Fruit fly (Drosophila melanogaster): Measurements from ENCODE around the gene frm.

- TF ChIP-seq ttk (optimal IDR thresholded peaks at IDR 0.05) (no peak), h (optimal IDR thresholded peaks at IDR 0.05) (no peak), Sin3A (optimal IDR thresholded peaks at IDR 0.05) (no peak)
Measured at dm6 chr3L:5592437-5592836, 41.5 kb upstream of the frm start, which contains the start of gene spo.

Data from Kc167 (cell line).